Worm (Caenorhabditis elegans): ENCODE data around the gene unc-116.
"Not testable (repeated sequence)": the region's sequence is repeated elsewhere in the genome, so short reads cannot be mapped to it uniquely, and the experiment has no call there.

DNA sequence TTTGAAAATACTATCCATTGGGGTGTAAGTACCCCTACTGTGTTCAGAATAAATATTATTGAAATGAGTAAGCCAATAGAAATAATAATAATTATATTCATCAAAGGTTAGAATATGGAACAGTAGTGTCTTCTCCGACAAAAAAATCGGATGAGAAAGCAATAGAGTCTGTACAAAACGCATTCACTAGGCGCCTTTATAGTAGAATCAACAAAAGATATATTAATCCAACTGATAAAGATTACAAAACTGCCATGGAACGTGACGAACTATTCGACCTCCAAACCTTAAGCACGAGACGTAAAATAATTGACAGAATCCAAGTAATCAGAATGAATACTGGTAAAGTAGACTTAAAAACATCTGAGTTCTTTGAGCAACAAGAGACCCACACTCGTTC lies 7.2 kb downstream of the unc-116 start, which contains the start of gene clc-29:
- TF ChIP-seq zag-1, mdl-1, nhr-11 (tag; optimal IDR thresholded peaks at IDR 0.05): not testable (repeated sequence)

Measured in whole organism, L3 larva.